Fruit fly (Drosophila melanogaster): ENCODE measurements around the gene CG32832.

Gene CG32832

dm6 chr2L:16880930-16881329, 1.8 kb upstream of the CG32832 start:
- TF ChIP-seq CG8478 (optimal IDR thresholded peaks at IDR 0.05) (no peak), CTCF (optimal IDR thresholded peaks at IDR 0.05) (no peak)

dm6 chr2L:16877678-16878077, 1.4 kb downstream of the CG32832 start:
- TF ChIP-seq CG8478 (optimal IDR thresholded peaks at IDR 0.05) (no peak), CTCF (optimal IDR thresholded peaks at IDR 0.05) (no peak)

- TF ChIP-seq CTCF (optimal IDR thresholded peaks at IDR 0.05) (peak; percentile 57 to 60), CG8478 (optimal IDR thresholded peaks at IDR 0.05) (no peak)
Observed at dm6 chr2L:16876555-16876954, 2.5 kb downstream of the CG32832 start.

dm6 chr2L:16874924-16875323, 4.2 kb downstream of the CG32832 start:
- TF ChIP-seq CTCF (optimal IDR thresholded peaks at IDR 0.05) (no peak), CG8478 (optimal IDR thresholded peaks at IDR 0.05) (no peak)

dm6 chr2L:16868897-16869324, 10.2 kb downstream of the CG32832 start:
- no peak for TF ChIP-seq CG8478 (optimal IDR thresholded peaks at IDR 0.05)
- no peak for TF ChIP-seq CTCF (optimal IDR thresholded peaks at IDR 0.05)

- TF ChIP-seq CG8478 (optimal IDR thresholded peaks at IDR 0.05): no peak
- TF ChIP-seq CTCF (optimal IDR thresholded peaks at IDR 0.05): no peak
Observed at dm6 chr2L:16862526-16862925, 16.6 kb downstream of the CG32832 start.

dm6 chr2L:16861126-16861525, 18.0 kb downstream of the CG32832 start, which contains the start of gene CG6012:
Gene CG6012, minus strand, starts transcription at chr2L:16861489.
- TF ChIP-seq CTCF (optimal IDR thresholded peaks at IDR 0.05) (no peak), CG8478 (optimal IDR thresholded peaks at IDR 0.05) (no peak)

dm6 chr2L:16859566-16859965, 19.5 kb downstream of the CG32832 start:
- TF ChIP-seq CG8478 (optimal IDR thresholded peaks at IDR 0.05) (no peak), CTCF (optimal IDR thresholded peaks at IDR 0.05) (no peak)

dm6 chr2L:16859103-16859502, 20.0 kb downstream of the CG32832 start:
- TF ChIP-seq CG8478 (optimal IDR thresholded peaks at IDR 0.05) (no peak), CTCF (optimal IDR thresholded peaks at IDR 0.05) (no peak)

- no peak for TF ChIP-seq CG8478 (optimal IDR thresholded peaks at IDR 0.05)
- TF ChIP-seq CTCF (optimal IDR thresholded peaks at IDR 0.05): no peak
Observed at dm6 chr2L:16858466-16859007, 20.6 kb downstream of the CG32832 start, which contains the start of gene CG31809. Gene CG31809, minus strand, starts transcription at chr2L:16858714.

- TF ChIP-seq CTCF (optimal IDR thresholded peaks at IDR 0.05): no peak
- TF ChIP-seq CG8478 (optimal IDR thresholded peaks at IDR 0.05): no peak
Observed at dm6 chr2L:16857665-16858064, 21.4 kb downstream of the CG32832 start.

- TF ChIP-seq CG8478 (optimal IDR thresholded peaks at IDR 0.05): no peak
- no peak for TF ChIP-seq CTCF (optimal IDR thresholded peaks at IDR 0.05)
Observed at dm6 chr2L:16857131-16857530, 22.0 kb downstream of the CG32832 start.

dm6 chr2L:16852318-16852932, 26.7 kb downstream of the CG32832 start, which contains the start of gene CG31810:
Gene CG31810, minus strand, starts transcription at chr2L:16852368.
- TF ChIP-seq CG8478 (optimal IDR thresholded peaks at IDR 0.05) (no peak), CTCF (optimal IDR thresholded peaks at IDR 0.05) (no peak)

- TF ChIP-seq CTCF (optimal IDR thresholded peaks at IDR 0.05) (no peak), CG8478 (optimal IDR thresholded peaks at IDR 0.05) (no peak)
Observed at dm6 chr2L:16850442-16850841, 28.6 kb downstream of the CG32832 start.

- TF ChIP-seq CTCF (optimal IDR thresholded peaks at IDR 0.05) (no peak), CG8478 (optimal IDR thresholded peaks at IDR 0.05) (no peak)
Observed at dm6 chr2L:16848670-16849069, 30.4 kb downstream of the CG32832 start, which contains the start of gene CG13284. Gene CG13284, minus strand, starts transcription at chr2L:16848716.

- no peak for TF ChIP-seq CG8478 (optimal IDR thresholded peaks at IDR 0.05)
- no peak for TF ChIP-seq CTCF (optimal IDR thresholded peaks at IDR 0.05)
Observed at dm6 chr2L:16847948-16848347, 31.1 kb downstream of the CG32832 start.
